Fruit fly (Drosophila melanogaster) whole organism, embryonic: ENCODE data around the gene CG44362.

Source experiments
- Antp ChIP-seq: fragments of 200-800 bp; sonication (Bioruptor generic); optimal IDR thresholded peaks from 3 replicates; lab custom pipeline; 2016; ENCODE audit warnings: missing biosample characterization, missing genetic modification characterization
- CG12155 ChIP-seq: fragments of 200-800 bp; sonication (Bioruptor generic); optimal IDR thresholded peaks from 3 replicates; lab custom pipeline; 2016; ENCODE audit warnings: missing biosample characterization, missing genetic modification characterization
- CG14441 ChIP-seq: fragments of 200-800 bp; sonication (Bioruptor generic); IDR thresholded peaks from 2 replicates; pipeline ENCODE4 v1.3.6; 2022; ENCODE audit warnings: missing biosample characterization, missing genetic modification characterization
- CG15011 ChIP-seq: fragments of 200-800 bp; sonication (Bioruptor generic); optimal IDR thresholded peaks from 3 replicates; lab custom pipeline; 2018; ENCODE audit warnings: missing biosample characterization, mild to moderate bottlenecking, missing genetic modification characterization
- CG17186 ChIP-seq: fragments of 200-800 bp; sonication (Bioruptor generic); optimal IDR thresholded peaks from 3 replicates; lab custom pipeline; 2017; ENCODE audit warnings: missing biosample characterization, missing genetic modification reagents, missing genetic modification characterization
- CG17385 ChIP-seq: fragments of 200-800 bp; sonication (Bioruptor generic); optimal IDR thresholded peaks from 3 replicates; lab custom pipeline; 2018; ENCODE audit warnings: missing biosample characterization, mild to moderate bottlenecking, missing genetic modification characterization
- CG17612 ChIP-seq: fragments of 200-800 bp; sonication (Bioruptor generic); IDR thresholded peaks from 2 replicates; pipeline ENCODE4 v1.3.6; 2022; ENCODE audit warnings: missing biosample characterization, missing genetic modification characterization
- CG1832 ChIP-seq: fragments of 200-800 bp; sonication (Bioruptor generic); optimal IDR thresholded peaks from 2 replicates; lab custom pipeline; 2017; ENCODE audit warnings: missing biosample characterization, mild to moderate bottlenecking, missing genetic modification characterization, inconsistent platforms
- CG18619 ChIP-seq: fragments of 200-800 bp; sonication (Bioruptor generic); optimal IDR thresholded peaks from 3 replicates; lab custom pipeline; 2017; ENCODE audit warnings: missing biosample characterization, mild to moderate bottlenecking, missing genetic modification characterization
- CG2129 ChIP-seq: fragments of 200-800 bp; sonication (Bioruptor generic); IDR thresholded peaks from 2 replicates; pipeline ENCODE4 v1.3.6; 2022; ENCODE audit warnings: missing biosample characterization, missing genetic modification characterization; ENCODE audit not compliant: partially characterized antibody
- CG32532 ChIP-seq: fragments of 200-800 bp; sonication (Bioruptor generic); IDR thresholded peaks from 2 replicates; pipeline ENCODE4 v1.3.6; 2022; ENCODE audit warnings: missing biosample characterization, missing genetic modification characterization
- CG34422 ChIP-seq: fragments of 200-800 bp; sonication (Bioruptor generic); IDR thresholded peaks from 3 replicates; pipeline ENCODE4 v1.3.6; 2022; ENCODE audit warnings: missing biosample characterization, missing genetic modification characterization
- CG4730 ChIP-seq: fragments of 200-800 bp; sonication (Bioruptor generic); IDR thresholded peaks from 2 replicates; pipeline ENCODE4 v1.3.6; 2022; ENCODE audit warnings: missing biosample characterization, missing genetic modification characterization
- CG4820 ChIP-seq: fragments of 200-800 bp; sonication (Bioruptor generic); optimal IDR thresholded peaks from 3 replicates; lab custom pipeline; 2016; ENCODE audit warnings: missing biosample characterization, missing genetic modification characterization
- CG6272 ChIP-seq: fragments of 200-800 bp; sonication (Bioruptor generic); IDR thresholded peaks from 2 replicates; pipeline ENCODE4 v1.3.6; 2022; ENCODE audit warnings: missing biosample characterization, missing genetic modification characterization
- CG7745 ChIP-seq: fragments of 200-800 bp; sonication (Bioruptor generic); optimal IDR thresholded peaks from 2 replicates; lab custom pipeline; 2018; ENCODE audit warnings: missing biosample characterization, mild to moderate bottlenecking, missing genetic modification characterization, moderate library complexity
- CG7987 ChIP-seq: fragments of 200-800 bp; sonication (Bioruptor generic); optimal IDR thresholded peaks from 2 replicates; lab custom pipeline; 2018; ENCODE audit warnings: missing biosample characterization, mild to moderate bottlenecking, missing genetic modification characterization, moderate library complexity
- CG8388 ChIP-seq: fragments of 200-800 bp; sonication (Bioruptor generic); optimal IDR thresholded peaks from 2 replicates; lab custom pipeline; 2019; ENCODE audit warnings: missing biosample characterization, mild to moderate bottlenecking, missing genetic modification characterization, moderate library complexity
- CG9609 ChIP-seq: fragments of 200-800 bp; sonication (Bioruptor generic); optimal IDR thresholded peaks from 3 replicates; lab custom pipeline; 2016; ENCODE audit warnings: missing biosample characterization, missing genetic modification characterization
- Deaf1 ChIP-seq: fragments of 200-800 bp; optimal IDR thresholded peaks from 3 replicates; lab custom pipeline; 2019; ENCODE audit warnings: missing biosample characterization, mild to moderate bottlenecking, missing genetic modification characterization, moderate library complexity
- Dp ChIP-seq: fragments of 200-800 bp; sonication (Bioruptor generic); optimal IDR thresholded peaks from 2 replicates; lab custom pipeline; 2018; ENCODE audit warnings: missing biosample characterization, mild to moderate bottlenecking, missing genetic modification characterization, moderate library complexity
- Fer1 ChIP-seq: fragments of 200-800 bp; sonication (Bioruptor generic); optimal IDR thresholded peaks from 2 replicates; lab custom pipeline; 2017; ENCODE audit warnings: missing biosample characterization, mild to moderate bottlenecking, missing genetic modification characterization
- H15 ChIP-seq: fragments of 200-800 bp; sonication (Bioruptor generic); IDR thresholded peaks from 3 replicates; pipeline ENCODE4 v1.3.6; 2022; ENCODE audit warnings: missing biosample characterization, missing genetic modification characterization
- H2.0 ChIP-seq: fragments of 200-800 bp; sonication (Bioruptor generic); IDR thresholded peaks from 2 replicates; pipeline ENCODE4 v1.3.6; 2022; ENCODE audit warnings: missing biosample characterization, missing genetic modification characterization
- Hr51 ChIP-seq, 2 experiments: fragments of 200-800 bp; sonication (Bioruptor generic); optimal IDR thresholded peaks; 2 replicates in 1 of 2; 3 replicates in 1 of 2; lab custom pipeline; 2016 to 2018; ENCODE audit warnings: missing biosample characterization in 2 of 2, missing genetic modification characterization in 2 of 2, mild to moderate bottlenecking in 1 of 2, moderate library complexity in 1 of 2
- MTF-1 ChIP-seq: fragments of 200-800 bp; sonication (Bioruptor generic); optimal IDR thresholded peaks from 2 replicates; lab custom pipeline; 2018; ENCODE audit warnings: missing biosample characterization, mild to moderate bottlenecking, missing genetic modification characterization, borderline replicate concordance
- Mes4 ChIP-seq: fragments of 200-800 bp; sonication (Bioruptor generic); optimal IDR thresholded peaks from 2 replicates; lab custom pipeline; 2016; ENCODE audit warnings: missing biosample characterization, missing genetic modification characterization
- NC2β ChIP-seq: fragments of 200-800 bp; sonication (Bioruptor generic); optimal IDR thresholded peaks from 2 replicates; lab custom pipeline; 2016; ENCODE audit warnings: missing biosample characterization, missing genetic modification characterization
- Neu2 ChIP-seq: fragments of 200-800 bp; sonication (Bioruptor generic); optimal IDR thresholded peaks from 3 replicates; lab custom pipeline; 2016; ENCODE audit warnings: missing biosample characterization, missing genetic modification characterization, borderline replicate concordance
- Nf-YC ChIP-seq: fragments of 200-800 bp; optimal IDR thresholded peaks from 3 replicates; lab custom pipeline; 2019; ENCODE audit warnings: missing biosample characterization, mild to moderate bottlenecking, missing genetic modification characterization, moderate library complexity
- Optix ChIP-seq: fragments of 200-800 bp; sonication (Bioruptor generic); IDR thresholded peaks from 3 replicates; pipeline ENCODE4 v1.3.6; 2022; ENCODE audit warnings: missing biosample characterization, missing genetic modification characterization
- PHDP ChIP-seq: fragments of 200-800 bp; sonication (Bioruptor generic); optimal IDR thresholded peaks from 3 replicates; lab custom pipeline; 2018; ENCODE audit warnings: missing biosample characterization, mild to moderate bottlenecking, missing genetic modification characterization, moderate library complexity
- Rfx ChIP-seq: fragments of 200-800 bp; sonication (Bioruptor generic); IDR thresholded peaks from 2 replicates; pipeline ENCODE4 v1.3.6; 2022; ENCODE audit warnings: missing biosample characterization, missing genetic modification characterization
- Scr ChIP-seq: fragments of 200-800 bp; sonication (Bioruptor generic); IDR thresholded peaks from 2 replicates; pipeline ENCODE4 v1.3.6; 2022; ENCODE audit warnings: missing biosample characterization, missing genetic modification characterization; ENCODE audit not compliant: partially characterized antibody
- Sox100B ChIP-seq: fragments of 200-800 bp; sonication (Bioruptor generic); optimal IDR thresholded peaks from 3 replicates; lab custom pipeline; 2018; ENCODE audit warnings: missing biosample characterization, mild to moderate bottlenecking, missing genetic modification characterization
- Xrp1 ChIP-seq: fragments of 200-800 bp; sonication (Bioruptor generic); IDR thresholded peaks from 2 replicates; pipeline ENCODE4 v1.3.6; 2022; ENCODE audit warnings: missing biosample characterization, missing genetic modification characterization
- chm ChIP-seq: fragments of 200-800 bp; sonication (Bioruptor generic); IDR thresholded peaks from 2 replicates; pipeline ENCODE4 v1.3.6; 2022; ENCODE audit warnings: missing biosample characterization, missing genetic modification characterization
- danr ChIP-seq: fragments of 200-800 bp; sonication (Bioruptor generic); IDR thresholded peaks from 2 replicates; pipeline ENCODE4 v1.3.6; 2022; ENCODE audit warnings: missing biosample characterization, missing genetic modification characterization
- dm ChIP-seq: fragments of 200-800 bp; sonication (Bioruptor generic); optimal IDR thresholded peaks from 3 replicates; lab custom pipeline; 2016; ENCODE audit warnings: missing biosample characterization, missing genetic modification characterization
- luna ChIP-seq: fragments of 200-800 bp; sonication (Bioruptor generic); optimal IDR thresholded peaks from 2 replicates; lab custom pipeline; 2016; ENCODE audit warnings: missing biosample characterization, missing genetic modification characterization
- maf-S ChIP-seq: fragments of 200-800 bp; sonication (Bioruptor generic); optimal IDR thresholded peaks from 2 replicates; lab custom pipeline; 2016; ENCODE audit warnings: missing biosample characterization, missing genetic modification characterization
- pros ChIP-seq: fragments of 200-800 bp; sonication (Bioruptor generic); optimal IDR thresholded peaks from 3 replicates; lab custom pipeline; 2019; ENCODE audit warnings: missing biosample characterization, mild to moderate bottlenecking, missing genetic modification characterization, moderate library complexity
- salm ChIP-seq: fragments of 200-800 bp; sonication (Bioruptor generic); optimal IDR thresholded peaks from 2 replicates; lab custom pipeline; 2018; ENCODE audit warnings: missing biosample characterization, mild to moderate bottlenecking, missing genetic modification characterization
- sc ChIP-seq, 3 experiments: fragments of >200 bp in 2 of 3; fragments of 200-800 bp in 1 of 3; sonication (Bioruptor generic) in 1 of 3; optimal IDR thresholded peaks; 2 replicates in 2 of 3; 3 replicates in 1 of 3; lab custom pipeline; 2017; ENCODE audit warnings: mild to moderate bottlenecking in 1 of 3, missing biosample characterization in 1 of 3, missing genetic modification characterization in 1 of 3, missing genetic modification reagents in 1 of 3
- schlank ChIP-seq: fragments of 200-800 bp; sonication (Bioruptor generic); optimal IDR thresholded peaks from 2 replicates; lab custom pipeline; 2018; ENCODE audit warnings: missing biosample characterization, mild to moderate bottlenecking, missing genetic modification characterization
- scrt ChIP-seq: fragments of 200-800 bp; sonication (Bioruptor generic); optimal IDR thresholded peaks from 2 replicates; lab custom pipeline; 2018; ENCODE audit warnings: missing biosample characterization, mild to moderate bottlenecking, missing genetic modification characterization, moderate library complexity
- sna ChIP-seq: fragments of 200-800 bp; sonication (Bioruptor generic); IDR thresholded peaks from 2 replicates; pipeline ENCODE4 v1.3.6; 2022; ENCODE audit warnings: missing biosample characterization, missing genetic modification characterization; ENCODE audit not compliant: partially characterized antibody
- vfl ChIP-seq: fragments of 200-800 bp; sonication (Bioruptor generic); optimal IDR thresholded peaks from 2 replicates; lab custom pipeline; 2016; ENCODE audit warnings: missing biosample characterization, missing genetic modification characterization

CG44362 gene

DNA sequence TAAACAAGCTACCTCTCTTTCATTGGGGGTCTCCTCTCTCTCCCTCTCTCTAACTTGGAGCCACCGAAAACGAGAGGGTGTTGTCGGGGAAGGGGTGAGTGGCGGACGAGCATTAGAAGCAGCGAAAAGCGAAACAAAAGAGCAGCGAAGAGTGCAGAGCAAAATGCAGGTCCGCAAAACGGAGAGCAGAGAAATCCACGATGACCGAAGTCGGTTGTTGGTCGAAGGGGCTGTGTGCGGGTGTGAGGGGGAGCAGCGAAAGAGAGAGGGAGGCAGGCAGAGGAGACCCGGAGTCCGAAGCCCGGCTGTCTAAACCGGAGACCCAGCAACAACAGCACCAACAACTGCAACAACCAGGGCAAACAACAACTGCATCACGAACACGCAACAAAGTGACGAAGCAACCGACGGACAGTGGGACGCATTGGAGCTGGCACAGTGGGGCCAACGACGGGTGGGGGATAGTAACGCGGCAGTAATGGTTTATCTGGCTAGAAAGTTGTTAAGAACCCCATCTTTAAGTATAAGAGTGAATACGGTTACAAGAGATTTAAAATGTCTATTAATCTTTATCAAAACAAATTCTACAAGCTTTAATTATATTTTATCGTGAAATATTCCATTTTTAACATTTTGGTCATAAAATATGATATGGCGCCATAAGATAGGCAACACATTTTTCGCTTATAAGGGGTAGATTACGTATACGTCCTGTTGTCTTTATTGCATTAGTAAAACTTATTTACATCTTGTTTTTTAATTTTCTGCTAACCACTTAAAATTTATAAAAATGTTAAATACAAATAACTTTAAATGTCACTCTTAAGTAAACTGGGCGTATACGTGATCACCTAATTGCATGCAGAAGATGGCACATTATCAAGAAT lies 31.7 kb upstream of the CG44362 start (continued):
- no peak for TF ChIP-seq sc (optimal IDR thresholded peaks at IDR 0.05; lab: Kevin White, UChicago)
- no peak for TF ChIP-seq sc (GFP tag; optimal IDR thresholded peaks at IDR 0.05; lab: Kevin White, UChicago)
- no peak for TF ChIP-seq Mes4 (GFP tag; lab: Kevin White, UChicago)
- TF ChIP-seq chm (GFP tag; lab: Robert Waterston, UW) = no peak
- TF ChIP-seq NC2β (GFP tag; lab: Kevin White, UChicago) = no peak
- 0 out of 3 replicates have a peak, but pooled peaks have one; percentile 26 for TF ChIP-seq H15 (GFP tag; lab: Robert Waterston, UW)
- TF ChIP-seq Deaf1 = peak; percentile 37
- no peak for TF ChIP-seq CG4730 (GFP tag; lab: Robert Waterston, UW)
- TF ChIP-seq CG6272 (GFP tag; lab: Robert Waterston, UW) = no peak
- no peak for TF ChIP-seq CG17186 (GFP tag; lab: Kevin White, UChicago)
- no peak for TF ChIP-seq schlank (tag; lab: Kevin White, UChicago)
- TF ChIP-seq CG17385 (GFP tag; lab: Kevin White, UChicago) = no peak
- TF ChIP-seq CG8388 = no peak
- no peak for TF ChIP-seq Scr (GFP tag; lab: Robert Waterston, UW)
- TF ChIP-seq scrt (GFP tag; lab: Kevin White, UChicago) = no peak
- no peak for TF ChIP-seq Antp (GFP tag; lab: Kevin White, UChicago)
- TF ChIP-seq CG9609 (GFP tag; lab: Kevin White, UChicago) = peak; percentile 3
- TF ChIP-seq vfl (GFP tag; lab: Kevin White, UChicago) = no peak
- TF ChIP-seq dm = no peak
- TF ChIP-seq CG18619 = no peak
- no peak for TF ChIP-seq CG7987
- TF ChIP-seq CG2129 = no peak
- no peak for TF ChIP-seq CG7745 (tag; lab: Kevin White, UChicago)
- no peak for TF ChIP-seq Hr51 (GFP tag; optimal IDR thresholded peaks at IDR 0.05; lab: Kevin White, UChicago)
- peak; percentile 15; the same call in 1 of the 2 replicates for TF ChIP-seq CG14441
- TF ChIP-seq PHDP (tag; lab: Kevin White, UChicago) = no peak
- no peak for TF ChIP-seq CG1832 (GFP tag; lab: Kevin White, UChicago)
- TF ChIP-seq Sox100B = peak; percentile 31
- no peak for TF ChIP-seq CG12155
- no peak for TF ChIP-seq Fer1 (GFP tag; lab: Kevin White, UChicago)
- no peak for TF ChIP-seq CG34422 (GFP tag; lab: Robert Waterston, UW)
- 0 out of 2 replicates have a peak, but pooled peaks have one; percentile 17 for TF ChIP-seq danr
- 0 out of 2 replicates have a peak, but pooled peaks have one; percentile 10 for TF ChIP-seq Rfx (GFP tag; lab: Robert Waterston, UW)
- TF ChIP-seq luna = no peak
- no peak for TF ChIP-seq H2.0
- TF ChIP-seq salm (tag; lab: Kevin White, UChicago) = no peak
- TF ChIP-seq pros (GFP tag; lab: Kevin White, UChicago) = no peak
- TF ChIP-seq Dp (GFP tag; lab: Kevin White, UChicago) = no peak
- TF ChIP-seq maf-S (GFP tag; lab: Kevin White, UChicago) = no peak
- TF ChIP-seq Xrp1 = peak; percentile 5; the same call in 1 of the 2 replicates
- no peak for TF ChIP-seq Nf-YC (tag; lab: Kevin White, UChicago)
- no peak for TF ChIP-seq CG32532 (GFP tag; lab: Robert Waterston, UW)
- no peak for TF ChIP-seq CG4820 (GFP tag; lab: Kevin White, UChicago)
- TF ChIP-seq Neu2 (GFP tag; lab: Kevin White, UChicago) = no peak
- TF ChIP-seq CG17612 = no peak
- TF ChIP-seq sna (GFP tag; lab: Robert Waterston, UW) = no peak
- TF ChIP-seq MTF-1 (GFP tag; lab: Kevin White, UChicago) = no peak
- no peak for TF ChIP-seq Optix (GFP tag; lab: Robert Waterston, UW)
- no peak for TF ChIP-seq CG15011 (GFP tag; lab: Kevin White, UChicago)
